Worm (Caenorhabditis elegans) whole organism, L1 larva: ENCODE measurements around the gene xol-1.
A peak's percentile ranks its signal among the peaks of the same experiment; 100 is the strongest.

Experiments
- C04F5.9 ChIP-seq: sonication (generic microtip); optimal IDR thresholded peaks from 2 replicates; lab custom pipeline; 2016; ENCODE audit warnings: missing genetic modification characterization, missing compliant biosample characterization
- C16A3.4 ChIP-seq: fragments of 150-350 bp; optimal IDR thresholded peaks from 2 replicates; lab custom pipeline; 2014; ENCODE audit warnings: missing biosample characterization, missing genetic modification characterization
- alr-1 ChIP-seq: fragments of 200-800 bp; sonication (Bioruptor generic); optimal IDR thresholded peaks from 2 replicates; lab custom pipeline; 2018; ENCODE audit warnings: borderline replicate concordance, mild to moderate bottlenecking, missing genetic modification characterization, missing compliant biosample characterization
- ama-1 ChIP-seq: fragments of 150-350 bp; optimal IDR thresholded peaks from 2 replicates; lab custom pipeline; 2014
- blmp-1 ChIP-seq: fragments of 150-350 bp; optimal IDR thresholded peaks from 2 replicates; lab custom pipeline; 2014; ENCODE audit warnings: missing biosample characterization, missing genetic modification characterization
- ceh-82 ChIP-seq, 3 experiments: fragments of 150-350 bp in 1 of 3; sonication (generic microtip) in 2 of 3; optimal IDR thresholded peaks; 2 replicates each; lab custom pipeline; 2014 to 2017; ENCODE audit warnings: missing biosample characterization in 3 of 3, missing genetic modification characterization in 3 of 3
- ceh-88 ChIP-seq: fragments of 200-800 bp; sonication (Bioruptor generic); IDR thresholded peaks from 2 replicates; pipeline ENCODE4 v1.3.6; 2022; ENCODE audit warnings: missing genetic modification characterization, missing compliant biosample characterization
- dsc-1 ChIP-seq: sonication (generic microtip); optimal IDR thresholded peaks from 2 replicates; lab custom pipeline; 2016; ENCODE audit warnings: mild to moderate bottlenecking, missing genetic modification characterization, missing compliant biosample characterization
- efl-1 ChIP-seq, 4 experiments: fragments of 150-350 bp; optimal IDR thresholded peaks in 3 of 4; peaks in 1 of 4; 1 replicate in 1 of 4; 2 replicates in 3 of 4; lab custom pipeline; 2014; ENCODE audit warnings: missing biosample characterization in 2 of 4, missing genetic modification characterization in 2 of 4, missing genetic modification reagents in 2 of 4
- egl-13 ChIP-seq: sonication (generic microtip); optimal IDR thresholded peaks from 2 replicates; lab custom pipeline; 2016; ENCODE audit warnings: missing genotype, missing genetic modification reagents, missing genetic modification characterization, missing compliant biosample characterization
- elt-2 ChIP-seq: sonication (generic microtip); optimal IDR thresholded peaks from 2 replicates; lab custom pipeline; 2016; ENCODE audit warnings: missing genetic modification characterization, mild to moderate bottlenecking, inconsistent platforms, missing compliant biosample characterization, missing genetic modification reagents
- elt-3 ChIP-seq, 6 experiments: fragments of 150-350 bp in 1 of 6; sonication (generic microtip); optimal IDR thresholded peaks; 2 replicates each; lab custom pipeline; 2017 to 2018; ENCODE audit warnings: missing biosample characterization in 6 of 6, missing genetic modification characterization in 6 of 6, inconsistent platforms in 1 of 6
- fos-1 ChIP-seq: fragments of 150-350 bp; optimal IDR thresholded peaks from 2 replicates; lab custom pipeline; 2014; ENCODE audit warnings: missing biosample characterization, missing genetic modification characterization
- jun-1 ChIP-seq: fragments of 150-350 bp; optimal IDR thresholded peaks from 2 replicates; lab custom pipeline; 2014; ENCODE audit warnings: missing biosample characterization, missing genetic modification reagents, missing genetic modification characterization
- lin-14 ChIP-seq: fragments of 200-800 bp; sonication (Bioruptor generic); optimal IDR thresholded peaks from 2 replicates; lab custom pipeline; 2018; ENCODE audit warnings: mild to moderate bottlenecking, missing genetic modification characterization, moderate library complexity, missing compliant biosample characterization
- lin-35 ChIP-seq, 2 experiments: fragments of 150-350 bp; optimal IDR thresholded peaks; 2 replicates each; lab custom pipeline; 2014; ENCODE audit warnings: missing biosample characterization in 2 of 2, missing genetic modification characterization in 2 of 2, missing genetic modification reagents in 2 of 2
- lin-39 ChIP-seq: fragments of 150-350 bp; optimal IDR thresholded peaks from 2 replicates; lab custom pipeline; 2014; ENCODE audit warnings: missing biosample characterization, missing genetic modification reagents, missing genetic modification characterization
- lir-3 ChIP-seq: sonication (generic microtip); optimal IDR thresholded peaks from 2 replicates; lab custom pipeline; 2016; ENCODE audit warnings: mild to moderate bottlenecking, missing genetic modification characterization, moderate library complexity, missing compliant biosample characterization; ENCODE audit not compliant: poor library complexity
- mab-9 ChIP-seq: fragments of 200-800 bp; sonication (Bioruptor generic); IDR thresholded peaks from 2 replicates; pipeline ENCODE4 v1.3.6; 2022; ENCODE audit warnings: missing genetic modification reagents, missing genetic modification characterization, missing compliant biosample characterization
- mep-1 ChIP-seq: fragments of 150-350 bp; optimal IDR thresholded peaks from 2 replicates; lab custom pipeline; 2014; ENCODE audit warnings: missing biosample characterization, missing genetic modification characterization
- nhr-19 ChIP-seq: fragments of 200-800 bp; sonication (Bioruptor generic); conservative IDR thresholded peaks from 2 replicates; pipeline ENCODE4 v1.3.6; 2022; ENCODE audit warnings: missing genetic modification characterization, missing compliant biosample characterization
- nhr-20 ChIP-seq: sonication (generic microtip); optimal IDR thresholded peaks from 2 replicates; lab custom pipeline; 2016; ENCODE audit warnings: mild to moderate bottlenecking, missing genetic modification characterization, missing compliant biosample characterization
- nhr-28 ChIP-seq: fragments of 150-350 bp; optimal IDR thresholded peaks from 2 replicates; lab custom pipeline; 2014; ENCODE audit warnings: missing biosample characterization, missing genetic modification characterization
- nhr-47 ChIP-seq: sonication (generic microtip); optimal IDR thresholded peaks from 2 replicates; lab custom pipeline; 2016; ENCODE audit warnings: mild to moderate bottlenecking, missing genetic modification characterization, moderate library complexity, missing compliant biosample characterization
- nhr-71 ChIP-seq: sonication (generic microtip); optimal IDR thresholded peaks from 2 replicates; lab custom pipeline; 2016; ENCODE audit warnings: mild to moderate bottlenecking, missing genetic modification characterization, moderate library complexity, missing compliant biosample characterization
- nhr-77 ChIP-seq: fragments of 150-350 bp; optimal IDR thresholded peaks from 2 replicates; lab custom pipeline; 2014; ENCODE audit warnings: missing biosample characterization, missing genetic modification characterization
- nhr-90 ChIP-seq: sonication (generic microtip); optimal IDR thresholded peaks from 2 replicates; lab custom pipeline; 2016; ENCODE audit warnings: mild to moderate bottlenecking, missing genetic modification characterization, missing compliant biosample characterization; ENCODE audit not compliant: poor library complexity
- rnt-1 ChIP-seq: sonication (generic microtip); optimal IDR thresholded peaks from 2 replicates; lab custom pipeline; 2016; ENCODE audit warnings: mild to moderate bottlenecking, missing genetic modification characterization, moderate library complexity, missing compliant biosample characterization
- snu-23 ChIP-seq: sonication (generic microtip); optimal IDR thresholded peaks from 2 replicates; lab custom pipeline; 2016; ENCODE audit warnings: missing genetic modification characterization, missing compliant biosample characterization
- sox-4 ChIP-seq: sonication (generic microtip); optimal IDR thresholded peaks from 2 replicates; lab custom pipeline; 2016; ENCODE audit warnings: missing genetic modification characterization, missing compliant biosample characterization
- sptf-1 ChIP-seq: fragments of 150-350 bp; optimal IDR thresholded peaks from 2 replicates; lab custom pipeline; 2014; ENCODE audit warnings: missing biosample characterization, missing genetic modification characterization
- sup-37 ChIP-seq: fragments of 200-800 bp; sonication (Bioruptor generic); optimal IDR thresholded peaks from 2 replicates; lab custom pipeline; 2018; ENCODE audit warnings: mild to moderate bottlenecking, missing genetic modification characterization, missing compliant biosample characterization
- swsn-7 ChIP-seq: sonication (generic microtip); optimal IDR thresholded peaks from 2 replicates; lab custom pipeline; 2016; ENCODE audit warnings: missing genetic modification characterization, missing compliant biosample characterization
- unc-30 ChIP-seq: sonication (generic microtip); optimal IDR thresholded peaks from 2 replicates; lab custom pipeline; 2017; ENCODE audit warnings: missing biosample characterization, missing genetic modification characterization
- unc-98 ChIP-seq: fragments of 200-800 bp; sonication (Bioruptor generic); IDR thresholded peaks from 2 replicates; pipeline ENCODE4 v1.3.6; 2022; ENCODE audit warnings: missing genetic modification characterization, missing compliant biosample characterization
- xbp-1 ChIP-seq: sonication (generic microtip); optimal IDR thresholded peaks from 2 replicates; lab custom pipeline; 2016; ENCODE audit warnings: missing genetic modification characterization, missing compliant biosample characterization

xol-1 gene

DNA sequence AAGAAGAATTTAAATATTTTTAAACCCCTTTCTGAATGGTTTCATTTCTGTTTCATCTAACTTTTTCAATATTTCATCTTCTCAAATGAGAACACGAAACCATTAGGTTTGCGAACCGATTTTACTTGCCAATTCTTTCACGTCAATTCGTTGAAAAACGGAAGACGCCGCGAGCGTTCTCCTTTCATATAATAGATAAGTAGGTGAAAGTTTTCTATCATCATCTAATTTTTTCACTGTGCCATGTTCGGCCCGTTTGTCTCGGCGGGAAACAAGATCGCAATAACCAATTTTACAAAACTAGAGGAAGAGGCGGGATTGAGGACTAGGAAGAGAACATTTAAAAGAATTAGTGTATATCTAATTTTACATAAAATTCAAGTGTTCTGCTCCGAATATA lies 4.0 kb downstream of the xol-1 start, which contains the start of gene C18A11.4:
Gene C18A11.4 (plus strand): TSS at position 367 of the 400 bp plus-strand sequence.
- TF ChIP-seq blmp-1 (tag; lab: Kevin White, UChicago), result peak; percentile 85
- TF ChIP-seq nhr-77 (tag; lab: Kevin White, UChicago), result no peak
- no peak for TF ChIP-seq mab-9 (GFP tag; lab: Robert Waterston, UW)
- TF ChIP-seq elt-3 (tag; optimal IDR thresholded peaks at IDR 0.05; lab: Kevin White, UChicago), result no peak

DNA sequence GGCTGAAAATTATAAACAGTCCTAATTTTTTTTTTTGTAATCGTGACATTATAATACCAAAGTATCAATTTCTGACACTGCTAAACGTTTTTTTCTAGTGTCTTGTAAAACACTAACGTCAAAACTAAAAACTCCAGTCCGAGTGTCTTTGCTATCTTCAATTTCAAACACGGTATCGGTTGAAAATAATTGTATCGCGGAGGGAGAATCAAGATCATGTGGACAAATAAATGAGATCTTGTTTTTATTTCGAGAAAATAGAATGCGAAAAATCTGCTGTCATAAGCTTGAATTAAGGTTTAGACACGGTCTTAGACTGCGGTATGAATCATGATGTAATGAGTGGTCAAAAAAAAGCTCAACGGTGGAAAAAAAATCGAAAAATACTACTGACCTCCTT lies 7.5 kb downstream of the xol-1 start:
- TF ChIP-seq rnt-1 (tag; lab: Kevin White, UChicago) (peak; percentile 14), elt-3 (tag; optimal IDR thresholded peaks at IDR 0.05; lab: Kevin White, UChicago) (peak in 1 of 6 experiments; percentile 2), efl-1 (optimal IDR thresholded peaks at IDR 0.05; lab: Kevin White, UChicago) (peak in 1 of 2 experiments; percentile 9), efl-1 (GFP tag; optimal IDR thresholded peaks at IDR 0.05 in 1 of 2; lab: Kevin White, UChicago) (no peak), jun-1 (peak; percentile 55), fos-1 (tag; lab: Kevin White, UChicago) (peak; percentile 7), unc-30 (no peak), nhr-77 (tag; lab: Kevin White, UChicago) (no peak), ama-1 (lab: Kevin White, UChicago) (no peak), lin-35 (GFP tag; optimal IDR thresholded peaks at IDR 0.05; lab: Kevin White, UChicago) (peak in 1 of 2 experiments; percentile 33), swsn-7 (tag; lab: Kevin White, UChicago) (peak; percentile 9), snu-23 (GFP tag; lab: Kevin White, UChicago) (peak; percentile 68), lin-39 (tag; lab: Kevin White, UChicago) (peak; percentile 41), nhr-71 (tag; lab: Kevin White, UChicago) (peak; percentile 50), lin-14 (peak; percentile 26), nhr-47 (tag; lab: Kevin White, UChicago) (peak; percentile 63), dsc-1 (tag; lab: Kevin White, UChicago) (peak; percentile 65), nhr-19 (GFP tag; lab: Robert Waterston, UW) (peak; percentile 35; the same call in 1 of the 2 replicates), nhr-28 (tag; lab: Kevin White, UChicago) (no peak), alr-1 (tag; lab: Kevin White, UChicago) (no peak), C04F5.9 (tag; lab: Kevin White, UChicago) (no peak), sox-4 (tag; lab: Kevin White, UChicago) (peak; percentile 9), ceh-82 (tag; optimal IDR thresholded peaks at IDR 0.05; lab: Kevin White, UChicago) (peak in 1 of 3 experiments; percentile 15), nhr-90 (tag; lab: Kevin White, UChicago) (peak; percentile 56), lir-3 (peak; percentile 12), sup-37 (GFP tag; lab: Kevin White, UChicago) (no peak), ceh-88 (GFP tag; lab: Robert Waterston, UW) (no peak), nhr-20 (tag; lab: Kevin White, UChicago) (peak; percentile 45), xbp-1 (tag; lab: Kevin White, UChicago) (peak; percentile 38), mep-1 (tag; lab: Kevin White, UChicago) (peak; percentile 50), unc-98 (GFP tag; lab: Robert Waterston, UW) (no peak), elt-2 (tag; lab: Kevin White, UChicago) (no peak), C16A3.4 (tag; lab: Kevin White, UChicago) (peak; percentile 40), sptf-1 (no peak)

DNA sequence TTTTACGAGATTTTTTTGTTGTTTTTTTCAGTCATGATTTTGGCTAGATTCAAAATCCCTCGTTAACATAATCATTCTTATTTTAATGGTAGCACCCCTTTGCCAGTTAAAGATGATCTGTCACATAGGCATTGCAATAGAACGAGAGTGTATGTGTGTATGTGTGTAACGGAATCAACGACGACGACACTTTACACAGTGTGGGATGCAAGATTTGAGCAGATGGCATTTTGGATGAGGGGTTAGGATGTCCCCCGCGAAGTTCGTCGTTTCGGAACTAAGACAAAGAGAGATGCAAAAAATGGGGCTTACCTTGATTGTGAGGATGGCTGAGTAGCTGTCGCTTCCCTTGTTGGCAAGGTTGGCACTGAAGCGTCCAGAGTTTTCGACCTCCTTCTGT lies 10.9 kb downstream of the xol-1 start:
- TF ChIP-seq rnt-1 (tag; lab: Kevin White, UChicago), result peak; percentile 35
- no peak for TF ChIP-seq egl-13 (tag; lab: Kevin White, UChicago)
- peak; percentile 13 for TF ChIP-seq lin-14
- TF ChIP-seq dsc-1 (tag; lab: Kevin White, UChicago), result peak; percentile 27
